Worm (Caenorhabditis elegans): ENCODE results near the gene fbxb-3.

ce11 chrIV:11868452-11868851 lies 29.7 kb downstream of the fbxb-3 start:
- TF ChIP-seq ztf-4 (tag; optimal IDR thresholded peaks at IDR 0.05), result no peak
- no peak for TF ChIP-seq elt-2 (tag; optimal IDR thresholded peaks at IDR 0.05)
- TF ChIP-seq ama-1 (optimal IDR thresholded peaks at IDR 0.05), result no peak
- no peak for TF ChIP-seq aly-2 (tag; optimal IDR thresholded peaks at IDR 0.05)
- TF ChIP-seq fkh-10 (GFP tag; optimal IDR thresholded peaks at IDR 0.05), result no peak
- no peak for TF ChIP-seq nhr-25 (tag; optimal IDR thresholded peaks at IDR 0.05)
- no peak for TF ChIP-seq skn-1 (tag; optimal IDR thresholded peaks at IDR 0.05)

Measured in whole organism, L3 larva.